Worm (Caenorhabditis elegans) whole organism, mixed stage, embryonic: Measurements from ENCODE around the gene C05C12.1.

Source experiments
- bed-3 ChIP-seq: fragments of 200-800 bp; sonication (Bioruptor generic); optimal IDR thresholded peaks from 3 replicates; lab custom pipeline; 2018; ENCODE audit warnings: mild to moderate bottlenecking, missing genetic modification characterization, moderate library complexity, missing compliant biosample characterization
- ceh-39 ChIP-seq: fragments of 150-350 bp; optimal IDR thresholded peaks from 2 replicates; lab custom pipeline; 2014; ENCODE audit warnings: missing biosample characterization, missing genetic modification characterization
- elt-1 ChIP-seq: sonication (generic microtip); optimal IDR thresholded peaks from 2 replicates; lab custom pipeline; 2017; ENCODE audit warnings: missing genetic modification characterization, mild to moderate bottlenecking, missing compliant biosample characterization, antibody characterized with exemption, moderate library complexity, borderline replicate concordance; ENCODE audit not compliant: insufficient read depth
- mep-1 ChIP-seq: fragments of 150-350 bp; optimal IDR thresholded peaks from 2 replicates; lab custom pipeline; 2017; ENCODE audit warnings: missing biosample characterization, missing genetic modification reagents, missing genetic modification characterization, inconsistent platforms
- nhr-237 ChIP-seq: fragments of 150-350 bp; optimal IDR thresholded peaks from 2 replicates; lab custom pipeline; 2014; ENCODE audit warnings: missing biosample characterization, missing genetic modification characterization
- nhr-28 ChIP-seq: fragments of 150-350 bp; optimal IDR thresholded peaks from 2 replicates; lab custom pipeline; 2014; ENCODE audit warnings: missing biosample characterization, missing genetic modification characterization
- pha-4 ChIP-seq: fragments of 150-350 bp; optimal IDR thresholded peaks from 2 replicates; lab custom pipeline; 2018; ENCODE audit warnings: missing biosample characterization, missing genetic modification reagents, missing genetic modification characterization
- sptf-1 ChIP-seq: sonication (generic microtip); optimal IDR thresholded peaks from 2 replicates; lab custom pipeline; 2017; ENCODE audit warnings: mild to moderate bottlenecking, missing genetic modification characterization, moderate library complexity, missing compliant biosample characterization
- unc-39 ChIP-seq: fragments of 150-350 bp; optimal IDR thresholded peaks from 2 replicates; lab custom pipeline; 2014; ENCODE audit warnings: missing biosample characterization, missing genetic modification characterization
- unc-62 ChIP-seq: fragments of 150-350 bp; optimal IDR thresholded peaks from 2 replicates; lab custom pipeline; 2014; ENCODE audit warnings: missing biosample characterization, missing genetic modification reagents, missing genetic modification characterization
- ztf-11 ChIP-seq: fragments of 150-350 bp; optimal IDR thresholded peaks from 2 replicates; lab custom pipeline; 2014; ENCODE audit warnings: missing biosample characterization, missing genetic modification characterization

- TF ChIP-seq nhr-237 (no peak), unc-39 (no peak), elt-1 (tag; lab: Kevin White, UChicago) (no peak), sptf-1 (no peak), nhr-28 (tag; lab: Kevin White, UChicago) (no peak), ztf-11 (tag; lab: Kevin White, UChicago) (no peak), ceh-39 (tag; lab: Kevin White, UChicago) (no peak), unc-62 (no peak), mep-1 (tag; lab: Kevin White, UChicago) (no peak), bed-3 (GFP tag; lab: Kevin White, UChicago) (no peak), pha-4 (tag; lab: Kevin White, UChicago) (no peak)
These were observed 27.2 kb upstream of the C05C12.1 start for ce11 chrIV:11226545-11226944.
